Fruit fly (Drosophila melanogaster): ENCODE results near the gene CG33181.

The CG33181 gene

dm6 chrX:8473339-8473887 is 15.7 kb upstream of the CG33181 start, which contains the start of gene Cp7Fb:
Cp7Fb (plus strand) TSS chrX:8473837.
- no peak for TF ChIP-seq Ets98B (GFP tag; IDR thresholded peaks at IDR 0.05)
- TF ChIP-seq CG14655 (GFP tag; optimal IDR thresholded peaks at IDR 0.05) = no peak
- TF ChIP-seq CG12605 (GFP tag; IDR thresholded peaks at IDR 0.05) = no peak
- no peak for TF ChIP-seq CG13204 (GFP tag; optimal IDR thresholded peaks at IDR 0.05)
- TF ChIP-seq CG8301 (tag; optimal IDR thresholded peaks at IDR 0.05) = no peak
- TF ChIP-seq gl (tag; optimal IDR thresholded peaks at IDR 0.05) = no peak

dm6 chrX:8475657-8476056 is 13.5 kb upstream of the CG33181 start:
- TF ChIP-seq CG4496 (GFP tag; IDR thresholded peaks at IDR 0.05) = no peak
- no peak for TF ChIP-seq D1 (tag; optimal IDR thresholded peaks at IDR 0.05)
- no peak for TF ChIP-seq CG8301 (tag; optimal IDR thresholded peaks at IDR 0.05)
- TF ChIP-seq CG8159 (tag; optimal IDR thresholded peaks at IDR 0.05) = no peak
- no peak for TF ChIP-seq fd96Ca (GFP tag; IDR thresholded peaks at IDR 0.05)
- TF ChIP-seq CG15710 (tag; optimal IDR thresholded peaks at IDR 0.05) = no peak
- TF ChIP-seq Pif1B (GFP tag; optimal IDR thresholded peaks at IDR 0.05) = no peak
- no peak for TF ChIP-seq CG10348 (GFP tag; IDR thresholded peaks at IDR 0.05)
- no peak for TF ChIP-seq CG32121 (GFP tag; IDR thresholded peaks at IDR 0.05)
- no peak for TF ChIP-seq EcR (GFP tag; optimal IDR thresholded peaks at IDR 0.05)
- no peak for TF ChIP-seq Snoo (tag; optimal IDR thresholded peaks at IDR 0.05)

- no peak for TF ChIP-seq D1 (tag; optimal IDR thresholded peaks at IDR 0.05)
- TF ChIP-seq CG4496 (GFP tag; IDR thresholded peaks at IDR 0.05) = no peak
- no peak for TF ChIP-seq CG12605 (GFP tag; IDR thresholded peaks at IDR 0.05)
- TF ChIP-seq Pif1B (GFP tag; optimal IDR thresholded peaks at IDR 0.05) = no peak
- TF ChIP-seq Ets98B (GFP tag; IDR thresholded peaks at IDR 0.05) = no peak
- no peak for TF ChIP-seq CG13204 (GFP tag; optimal IDR thresholded peaks at IDR 0.05)
- TF ChIP-seq fd96Ca (GFP tag; IDR thresholded peaks at IDR 0.05) = no peak
- no peak for TF ChIP-seq Snoo (tag; optimal IDR thresholded peaks at IDR 0.05)
- TF ChIP-seq CG14655 (GFP tag; optimal IDR thresholded peaks at IDR 0.05) = no peak
- TF ChIP-seq CG17806 (tag; optimal IDR thresholded peaks at IDR 0.05) = no peak
Observed at dm6 chrX:8476817-8477216, 12.3 kb upstream of the CG33181 start, which contains the start of gene Cp7Fc. Cp7Fc (plus strand) TSS chrX:8477117.

- TF ChIP-seq CG14655 (GFP tag; optimal IDR thresholded peaks at IDR 0.05) = no peak
- TF ChIP-seq gl (tag; optimal IDR thresholded peaks at IDR 0.05) = no peak
- TF ChIP-seq CG12605 (GFP tag; IDR thresholded peaks at IDR 0.05) = no peak
- TF ChIP-seq CG17806 (tag; optimal IDR thresholded peaks at IDR 0.05) = no peak
- TF ChIP-seq rn (GFP tag; IDR thresholded peaks at IDR 0.05) = no peak
- no peak for TF ChIP-seq CG32121 (GFP tag; IDR thresholded peaks at IDR 0.05)
- TF ChIP-seq CG34367 (tag; optimal IDR thresholded peaks at IDR 0.05) = no peak
- TF ChIP-seq D1 (tag; optimal IDR thresholded peaks at IDR 0.05) = no peak
- TF ChIP-seq CG8159 (tag; optimal IDR thresholded peaks at IDR 0.05) = no peak
- TF ChIP-seq CG9948 (tag; optimal IDR thresholded peaks at IDR 0.05) = no peak
- TF ChIP-seq CG13204 (GFP tag; optimal IDR thresholded peaks at IDR 0.05) = no peak
- TF ChIP-seq CG4496 (GFP tag; IDR thresholded peaks at IDR 0.05) = no peak
- no peak for TF ChIP-seq CG8301 (tag; optimal IDR thresholded peaks at IDR 0.05)
- no peak for TF ChIP-seq Ets98B (GFP tag; IDR thresholded peaks at IDR 0.05)
- no peak for TF ChIP-seq EcR (GFP tag; optimal IDR thresholded peaks at IDR 0.05)
- TF ChIP-seq CG10348 (GFP tag; IDR thresholded peaks at IDR 0.05) = no peak
- TF ChIP-seq Pif1B (GFP tag; optimal IDR thresholded peaks at IDR 0.05) = no peak
- no peak for TF ChIP-seq Pif1A (GFP tag; optimal IDR thresholded peaks at IDR 0.05)
- TF ChIP-seq CG15710 (tag; optimal IDR thresholded peaks at IDR 0.05) = no peak
- TF ChIP-seq Snoo (tag; optimal IDR thresholded peaks at IDR 0.05) = no peak
Observed at dm6 chrX:8479031-8479568, 10.0 kb upstream of the CG33181 start, which contains the start of gene Cp36. Cp36 (plus strand) TSS chrX:8479319.

DNA sequence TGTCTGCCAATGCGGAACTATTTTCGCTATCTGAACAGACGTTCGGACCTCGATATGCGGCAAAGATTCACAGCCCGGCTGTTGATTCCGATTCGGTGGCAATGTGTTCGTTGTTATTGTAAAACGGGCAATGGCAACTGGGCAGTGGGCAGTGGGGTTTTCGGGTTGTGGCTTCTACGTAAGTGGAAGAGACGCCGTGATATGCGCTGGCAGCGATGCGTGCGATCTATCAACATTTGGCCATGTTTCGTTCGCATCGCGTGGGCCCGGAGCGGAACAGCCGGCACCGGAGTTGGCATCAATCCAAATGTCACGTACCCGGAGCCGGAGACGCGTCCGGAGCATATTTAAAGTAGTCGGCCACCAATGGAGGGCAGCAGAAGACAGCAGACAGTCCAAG is 7.7 kb upstream of the CG33181 start, which contains the start of gene Cp38:
Gene Cp38 (plus strand): TSS at position 376 of the 400 bp plus-strand sequence.
- TF ChIP-seq CG9948 (tag; optimal IDR thresholded peaks at IDR 0.05) (no peak), CG8159 (tag; optimal IDR thresholded peaks at IDR 0.05) (no peak), CG17806 (tag; optimal IDR thresholded peaks at IDR 0.05) (no peak), CG13204 (GFP tag; optimal IDR thresholded peaks at IDR 0.05) (no peak), EcR (GFP tag; optimal IDR thresholded peaks at IDR 0.05) (no peak), CG34367 (tag; optimal IDR thresholded peaks at IDR 0.05) (no peak)

dm6 chrX:8483671-8484070 is 5.5 kb upstream of the CG33181 start, which contains the start of gene CG33223:
CG33223 (minus strand) TSS chrX:8483885.
- TF ChIP-seq CG9948 (tag; optimal IDR thresholded peaks at IDR 0.05) = no peak
- no peak for TF ChIP-seq fd96Ca (GFP tag; IDR thresholded peaks at IDR 0.05)
- no peak for TF ChIP-seq EcR (GFP tag; optimal IDR thresholded peaks at IDR 0.05)

DNA sequence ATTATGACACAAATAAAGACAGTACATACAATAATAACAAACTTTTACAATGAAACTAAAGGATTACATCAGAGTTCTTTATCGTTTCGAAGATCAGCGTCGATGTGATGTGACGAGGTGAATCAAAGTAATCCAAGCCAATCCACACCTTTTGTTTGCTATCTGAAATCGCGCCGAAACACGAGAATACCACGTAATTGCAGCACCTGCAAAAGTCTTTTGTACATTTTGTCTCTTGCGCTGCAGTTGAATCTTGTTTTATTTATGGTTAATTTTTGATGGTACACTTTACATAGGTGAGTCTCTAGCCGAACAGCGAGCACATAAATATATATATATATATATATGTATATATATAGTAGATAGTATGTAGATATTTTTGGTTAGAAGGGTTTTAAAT is 4.4 kb upstream of the CG33181 start:
- no peak for TF ChIP-seq CG15710 (tag; optimal IDR thresholded peaks at IDR 0.05)
- no peak for TF ChIP-seq rn (GFP tag; IDR thresholded peaks at IDR 0.05)
- no peak for TF ChIP-seq D1 (tag; optimal IDR thresholded peaks at IDR 0.05)
- no peak for TF ChIP-seq gl (tag; optimal IDR thresholded peaks at IDR 0.05)
- TF ChIP-seq CG32121 (GFP tag; IDR thresholded peaks at IDR 0.05) = no peak
- TF ChIP-seq CG8159 (tag; optimal IDR thresholded peaks at IDR 0.05) = no peak
